Worm (Caenorhabditis elegans) whole organism, late embryonic: Measurements from ENCODE around the gene arx-6.
A peak's percentile ranks its signal among the peaks of the same experiment; 100 is the strongest.

ENCODE experiments used
- K02D7.2 ChIP-seq: sonication (generic microtip); optimal IDR thresholded peaks from 2 replicates; lab custom pipeline; 2017; ENCODE audit warnings: mild to moderate bottlenecking, missing genetic modification characterization, missing compliant biosample characterization
- Y22D7AL.16 ChIP-seq: sonication (generic microtip); optimal IDR thresholded peaks from 2 replicates; lab custom pipeline; 2016; ENCODE audit warnings: missing genetic modification characterization, missing compliant biosample characterization
- ahr-1 ChIP-seq: sonication (generic microtip); optimal IDR thresholded peaks from 2 replicates; lab custom pipeline; 2016; ENCODE audit warnings: missing genetic modification characterization, missing compliant biosample characterization
- ceh-14 ChIP-seq: sonication (generic microtip); optimal IDR thresholded peaks from 2 replicates; lab custom pipeline; 2016; ENCODE audit warnings: missing genotype, missing genetic modification characterization, missing compliant biosample characterization
- ceh-19 ChIP-seq: fragments of 200-800 bp; sonication (Bioruptor generic); optimal IDR thresholded peaks from 2 replicates; lab custom pipeline; 2018; ENCODE audit warnings: mild to moderate bottlenecking, missing genetic modification characterization, missing compliant biosample characterization
- ceh-22 ChIP-seq: sonication (generic microtip); optimal IDR thresholded peaks from 2 replicates; lab custom pipeline; 2017; ENCODE audit warnings: missing biosample characterization, missing genetic modification characterization
- ceh-24 ChIP-seq: sonication (generic microtip); optimal IDR thresholded peaks from 2 replicates; lab custom pipeline; 2016; ENCODE audit warnings: mild to moderate bottlenecking, missing genetic modification characterization, missing compliant biosample characterization
- ceh-31 ChIP-seq: sonication (generic microtip); optimal IDR thresholded peaks from 2 replicates; lab custom pipeline; 2016; ENCODE audit warnings: missing genetic modification characterization, missing compliant biosample characterization
- ceh-34 ChIP-seq: sonication (generic microtip); optimal IDR thresholded peaks from 2 replicates; lab custom pipeline; 2016; ENCODE audit warnings: mild to moderate bottlenecking, missing genetic modification characterization, missing compliant biosample characterization
- ceh-48 ChIP-seq: sonication (generic microtip); optimal IDR thresholded peaks from 2 replicates; lab custom pipeline; 2016; ENCODE audit warnings: missing genetic modification characterization, inconsistent platforms, missing compliant biosample characterization
- ceh-6 ChIP-seq: fragments of 200-800 bp; sonication (Bioruptor generic); optimal IDR thresholded peaks from 2 replicates; lab custom pipeline; 2018; ENCODE audit warnings: mild to moderate bottlenecking, missing genetic modification characterization, missing compliant biosample characterization
- elt-2 ChIP-seq: sonication (generic microtip); optimal IDR thresholded peaks from 2 replicates; lab custom pipeline; 2016; ENCODE audit warnings: missing genetic modification reagents, missing genetic modification characterization, missing compliant biosample characterization
- ets-4 ChIP-seq: sonication (generic microtip); optimal IDR thresholded peaks from 2 replicates; lab custom pipeline; 2016; ENCODE audit warnings: missing genetic modification characterization, missing compliant biosample characterization
- eyg-1 ChIP-seq: sonication (generic microtip); optimal IDR thresholded peaks from 2 replicates; lab custom pipeline; 2016; ENCODE audit warnings: missing genotype, missing genetic modification characterization, missing compliant biosample characterization
- fkh-10 ChIP-seq: fragments of 150-350 bp; optimal IDR thresholded peaks from 2 replicates; lab custom pipeline; 2014; ENCODE audit warnings: missing biosample characterization, missing genetic modification reagents, missing genetic modification characterization
- fkh-6 ChIP-seq: sonication (generic microtip); optimal IDR thresholded peaks from 2 replicates; lab custom pipeline; 2016; ENCODE audit warnings: missing genetic modification characterization, missing compliant biosample characterization
- hlh-30 ChIP-seq: sonication (generic microtip); optimal IDR thresholded peaks from 2 replicates; lab custom pipeline; 2017; ENCODE audit warnings: antibody characterized with exemption, missing genetic modification characterization, missing compliant biosample characterization; ENCODE audit not compliant: insufficient read depth
- hlh-8 ChIP-seq: sonication (generic microtip); optimal IDR thresholded peaks from 2 replicates; lab custom pipeline; 2016; ENCODE audit warnings: missing genotype, missing genetic modification characterization, missing compliant biosample characterization
- nfya-1 ChIP-seq: sonication (generic microtip); optimal IDR thresholded peaks from 2 replicates; lab custom pipeline; 2017; ENCODE audit warnings: missing genetic modification characterization, mild to moderate bottlenecking, missing compliant biosample characterization, antibody characterized with exemption, moderate library complexity
- nhr-11 ChIP-seq: fragments of 150-350 bp; optimal IDR thresholded peaks from 2 replicates; lab custom pipeline; 2014; ENCODE audit warnings: missing biosample characterization, missing genetic modification characterization
- nhr-232 ChIP-seq: sonication (generic microtip); optimal IDR thresholded peaks from 2 replicates; lab custom pipeline; 2016; ENCODE audit warnings: missing genetic modification characterization, missing compliant biosample characterization
- pha-4 ChIP-seq: fragments of 150-350 bp; optimal IDR thresholded peaks from 2 replicates; lab custom pipeline; 2018; ENCODE audit warnings: missing biosample characterization, missing genetic modification reagents, missing genetic modification characterization
- sdc-2 ChIP-seq: sonication (generic microtip); optimal IDR thresholded peaks from 2 replicates; lab custom pipeline; 2016; ENCODE audit warnings: missing genotype, missing genetic modification characterization, missing compliant biosample characterization
- sox-4 ChIP-seq: sonication (generic microtip); optimal IDR thresholded peaks from 2 replicates; lab custom pipeline; 2017; ENCODE audit warnings: mild to moderate bottlenecking, missing genetic modification characterization, inconsistent platforms, missing compliant biosample characterization
- tbx-7 ChIP-seq: sonication (generic microtip); optimal IDR thresholded peaks from 2 replicates; lab custom pipeline; 2016; ENCODE audit warnings: missing genotype, missing genetic modification characterization, missing compliant biosample characterization
- unc-42 ChIP-seq: sonication (generic microtip); optimal IDR thresholded peaks from 2 replicates; lab custom pipeline; 2016; ENCODE audit warnings: missing genotype, missing genetic modification characterization, missing compliant biosample characterization
- unc-55 ChIP-seq: sonication (generic microtip); optimal IDR thresholded peaks from 2 replicates; lab custom pipeline; 2017; ENCODE audit warnings: missing biosample characterization, missing genetic modification reagents, missing genetic modification characterization
- ztf-16 ChIP-seq: sonication (generic microtip); optimal IDR thresholded peaks from 2 replicates; lab custom pipeline; 2017; ENCODE audit warnings: missing genetic modification characterization, missing compliant biosample characterization

The arx-6 gene

DNA sequence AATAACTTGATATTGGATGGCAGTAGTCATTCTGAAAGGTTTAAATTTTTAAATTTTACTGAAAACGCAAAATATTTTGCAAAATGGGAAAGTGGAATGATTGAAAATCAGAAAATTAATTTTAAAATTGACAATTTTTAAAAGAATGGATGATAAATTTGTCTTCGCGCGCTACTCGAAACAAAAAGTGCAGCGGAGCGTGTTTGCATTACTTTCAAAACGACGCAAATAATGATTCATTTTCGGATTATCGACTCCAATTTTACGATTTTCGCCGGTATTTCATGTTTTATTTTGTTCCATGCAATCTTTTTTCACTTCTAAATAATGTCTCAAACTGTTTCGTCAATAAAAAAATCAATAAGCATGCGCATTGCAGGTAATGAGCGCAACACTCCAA lies at the start of gene arx-6, which contains the start of gene tost-1:
TSS of gene arx-6 (plus strand) at position 378 of the 400 bp plus-strand sequence.
TSS of gene tost-1 (minus strand) at position 31 of the 400 bp plus-strand sequence.
- TF ChIP-seq hlh-8 (tag; lab: Kevin White, UChicago): no peak
- no peak for TF ChIP-seq sox-4 (tag; lab: Kevin White, UChicago)
- no peak for TF ChIP-seq K02D7.2 (tag; lab: Kevin White, UChicago)
- peak; percentile 21 for TF ChIP-seq elt-2 (tag; lab: Kevin White, UChicago)
- peak; percentile 22 for TF ChIP-seq unc-42

DNA sequence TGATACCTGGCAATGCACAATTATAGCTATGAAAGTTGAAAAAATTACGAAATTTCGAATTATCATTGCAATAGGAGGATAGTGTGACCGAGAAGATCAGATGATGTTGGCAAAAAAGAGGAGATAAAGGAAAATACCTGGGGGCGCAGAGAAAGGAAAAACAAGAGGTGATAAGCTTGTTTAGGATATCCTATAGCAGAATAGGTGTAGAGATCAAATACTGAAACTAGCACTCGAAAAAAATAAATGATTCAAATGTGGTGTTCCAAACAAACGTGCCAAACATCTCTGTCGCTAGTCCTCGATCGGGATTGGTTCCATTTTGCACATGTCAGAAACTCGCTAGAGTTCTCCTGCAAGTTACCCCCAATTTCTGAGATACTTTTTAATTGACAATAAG lies 49.0 kb upstream of the arx-6 start, which contains the start of gene F26A1.9:
TSS of gene F26A1.9 (minus strand) at position 101 of the 400 bp plus-strand sequence.
- no peak for TF ChIP-seq sdc-2 (tag; lab: Kevin White, UChicago)

DNA sequence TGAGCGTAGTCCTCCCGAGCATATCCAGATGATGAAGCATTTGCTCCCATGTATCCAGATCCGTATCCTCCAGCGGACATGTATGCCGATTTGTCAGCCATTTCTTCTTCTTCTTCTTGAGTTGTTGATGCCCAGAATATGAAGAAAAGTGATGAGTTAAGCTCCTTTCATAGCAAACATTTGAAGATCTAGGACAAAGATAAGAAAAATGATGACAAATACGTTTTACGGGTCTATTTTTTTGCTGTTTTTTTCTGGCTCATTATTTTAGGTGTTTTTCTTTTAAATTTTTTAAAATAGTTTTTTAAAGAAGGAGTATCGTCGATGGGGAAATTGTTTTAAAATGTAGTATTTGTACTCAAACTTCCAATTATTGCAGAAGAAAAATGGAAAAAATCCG lies 48.3 kb upstream of the arx-6 start, which contains the start of gene nspd-9:
TSS of gene nspd-9 (minus strand) at position 101 of the 400 bp plus-strand sequence.
- TF ChIP-seq nhr-11 (tag; lab: Kevin White, UChicago): no peak
- TF ChIP-seq, all 69 proteins: peak for 0

DNA sequence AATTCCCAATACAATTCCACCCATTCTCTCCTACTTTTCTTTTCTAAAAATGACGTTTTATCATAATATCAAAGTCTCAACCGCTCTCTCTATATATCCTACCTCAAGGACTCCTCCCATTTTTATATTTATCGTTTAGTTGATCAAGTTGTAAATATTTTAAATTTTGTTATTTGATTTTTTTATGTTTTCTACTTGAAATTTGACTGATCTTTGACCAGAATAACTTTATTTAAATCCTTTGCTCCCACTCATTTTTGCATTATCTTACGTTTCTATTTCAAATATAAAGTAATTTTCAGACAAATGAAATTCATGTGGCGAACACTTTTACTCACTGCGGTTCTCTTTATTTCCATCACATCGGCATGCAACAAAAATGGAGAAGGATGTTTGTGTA lies 41.0 kb upstream of the arx-6 start, which contains the start of the genes acbp-7 and F26A1.19:
TSS of gene acbp-7 (plus strand) at position 301 of the 400 bp plus-strand sequence.
TSS of gene F26A1.19 (plus strand) at position 303 of the 400 bp plus-strand sequence.
- no peak for TF ChIP-seq ceh-14 (tag; lab: Kevin White, UChicago)
- no peak for TF ChIP-seq ceh-34 (tag; lab: Kevin White, UChicago)
- no peak for TF ChIP-seq nhr-232
- no peak for TF ChIP-seq ceh-24 (tag; lab: Kevin White, UChicago)
- no peak for TF ChIP-seq ceh-19 (GFP tag; lab: Kevin White, UChicago)
- no peak for TF ChIP-seq ahr-1 (tag; lab: Kevin White, UChicago)
- TF ChIP-seq ceh-6 (GFP tag; lab: Kevin White, UChicago): no peak
- TF ChIP-seq eyg-1 (tag; lab: Kevin White, UChicago): no peak
- TF ChIP-seq ztf-16 (tag; lab: Kevin White, UChicago): no peak
- TF ChIP-seq, all 69 proteins: peak for 0

DNA sequence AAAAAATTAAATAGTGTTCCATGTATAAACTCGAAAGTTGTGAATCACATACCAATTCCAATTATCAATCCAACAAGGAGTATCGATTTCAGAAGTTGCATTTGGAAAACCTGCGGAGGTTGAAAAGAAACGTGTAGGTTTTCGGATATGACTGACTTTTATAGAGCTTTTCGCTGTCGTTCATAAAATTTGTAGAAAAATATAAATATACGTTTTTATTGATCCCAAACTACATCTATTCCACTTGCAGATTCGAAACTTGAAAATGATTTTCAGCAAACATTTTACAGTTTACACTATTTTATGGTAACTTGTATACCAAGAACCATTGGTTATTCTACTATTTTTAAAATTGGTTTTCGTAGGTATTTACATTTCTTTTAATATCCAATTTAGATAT lies 36.3 kb upstream of the arx-6 start, which contains the start of gene clec-156:
TSS of gene clec-156 (minus strand) at position 101 of the 400 bp plus-strand sequence.
- TF ChIP-seq ceh-24 (tag; lab: Kevin White, UChicago): no peak

DNA sequence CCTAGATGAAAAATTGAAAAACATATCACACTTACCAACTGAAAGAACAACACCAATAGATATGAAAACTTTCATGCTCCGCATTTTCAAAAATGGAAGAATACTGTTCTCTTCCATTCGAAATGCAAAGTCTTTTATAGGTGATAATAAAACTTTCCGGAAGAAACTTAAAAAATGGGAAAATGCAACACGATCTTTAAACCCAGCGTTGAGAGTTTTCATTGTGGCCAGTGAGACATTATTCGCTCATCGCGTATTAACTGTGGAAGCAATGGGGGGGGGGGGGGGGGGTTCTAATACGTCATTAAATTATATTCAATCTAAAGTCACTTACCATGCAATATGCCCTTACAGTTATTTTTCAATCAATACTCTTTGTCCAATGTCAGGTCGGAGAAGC lies 34.1 kb upstream of the arx-6 start, which contains the start of the genes clec-157 and fkh-5:
TSS of gene clec-157 (minus strand) at position 101 of the 400 bp plus-strand sequence.
TSS of gene fkh-5 (plus strand) at position 336 of the 400 bp plus-strand sequence.
- TF ChIP-seq ets-4 (tag; lab: Kevin White, UChicago): no peak
- no peak for TF ChIP-seq nhr-11 (tag; lab: Kevin White, UChicago)
- no peak for TF ChIP-seq Y22D7AL.16
- TF ChIP-seq nfya-1 (tag; lab: Kevin White, UChicago): no peak
- TF ChIP-seq unc-55 (GFP tag; lab: Kevin White, UChicago): no peak
- no peak for TF ChIP-seq tbx-7 (tag; lab: Kevin White, UChicago)
- TF ChIP-seq ceh-48 (tag; lab: Kevin White, UChicago): no peak
- no peak for TF ChIP-seq hlh-30 (tag; lab: Kevin White, UChicago)
- no peak for TF ChIP-seq ceh-31 (tag; lab: Kevin White, UChicago)
- no peak for TF ChIP-seq fkh-6 (tag; lab: Kevin White, UChicago)
- no peak for TF ChIP-seq pha-4 (tag; lab: Kevin White, UChicago)
- TF ChIP-seq fkh-10 (GFP tag; lab: Kevin White, UChicago): no peak
- TF ChIP-seq eyg-1 (tag; lab: Kevin White, UChicago): no peak
- no peak for TF ChIP-seq ceh-22 (tag; lab: Kevin White, UChicago)

DNA sequence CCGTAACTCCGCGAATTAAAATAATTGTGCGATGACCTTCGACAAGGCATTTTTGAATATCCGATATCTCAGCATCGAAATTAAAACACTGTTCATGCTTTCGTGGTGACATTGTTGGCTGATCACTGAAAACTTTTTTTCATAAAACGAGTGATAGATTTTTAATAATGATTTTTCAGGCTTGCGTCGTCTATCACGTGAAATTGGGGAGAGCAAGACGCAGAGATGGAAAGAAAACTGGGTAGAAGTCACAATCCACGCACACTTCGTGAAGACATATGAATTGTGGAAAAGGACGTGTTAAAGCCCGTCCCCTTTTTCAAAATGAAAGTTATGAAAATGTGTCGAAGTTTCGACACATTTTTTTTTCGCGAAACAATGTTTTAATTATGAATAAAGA lies 28.7 kb upstream of the arx-6 start, which contains the start of gene nonu-1:
TSS of gene nonu-1 (minus strand) at position 169 of the 400 bp plus-strand sequence.
- TF ChIP-seq ztf-16 (tag; lab: Kevin White, UChicago) (no peak), hlh-30 (tag; lab: Kevin White, UChicago) (peak; percentile 81)
